Fruit fly (Drosophila melanogaster): ENCODE measurements around the gene Jhbp1.

Jhbp1 gene

dm6 chr3R:5017088-5017487 lies 51.8 kb downstream of the Jhbp1 start:
- no peak for TF ChIP-seq Eip93F (GFP tag; optimal IDR thresholded peaks at IDR 0.05)
- peak; percentile 50 for TF ChIP-seq Eip78C (GFP tag)

All from whole organism, prepupa.